Fruit fly (Drosophila melanogaster) whole organism, embryonic: ENCODE results near the gene Arp10.
A peak's percentile ranks its signal among the peaks of the same experiment; 100 is the strongest.

Experiments
- Abd-B ChIP-seq: fragments of 200-800 bp; sonication (Bioruptor generic); optimal IDR thresholded peaks from 2 replicates; lab custom pipeline; 2018; ENCODE audit warnings: missing biosample characterization, mild to moderate bottlenecking, missing genetic modification characterization, moderate library complexity
- Blimp-1 ChIP-seq: fragments of 200-800 bp; sonication (Bioruptor generic); optimal IDR thresholded peaks from 3 replicates; lab custom pipeline; 2018; ENCODE audit warnings: missing biosample characterization, missing genetic modification characterization, mild to moderate bottlenecking, moderate library complexity, missing genetic modification reagents
- CG10565 ChIP-seq: fragments of 200-800 bp; sonication (Bioruptor generic); optimal IDR thresholded peaks from 3 replicates; lab custom pipeline; 2016; ENCODE audit warnings: missing biosample characterization, mild to moderate bottlenecking, missing genetic modification characterization
- CG12104 ChIP-seq: fragments of 200-800 bp; sonication (Bioruptor generic); optimal IDR thresholded peaks from 3 replicates; lab custom pipeline; 2016; ENCODE audit warnings: missing biosample characterization, missing genetic modification characterization
- CG12299 ChIP-seq: fragments of 200-800 bp; sonication (Bioruptor generic); optimal IDR thresholded peaks from 2 replicates; lab custom pipeline; 2018; ENCODE audit warnings: missing biosample characterization, mild to moderate bottlenecking, missing genetic modification characterization
- CG1233 ChIP-seq: fragments of 200-800 bp; sonication (Bioruptor generic); optimal IDR thresholded peaks from 4 replicates; lab custom pipeline; 2018; ENCODE audit warnings: missing biosample characterization, mild to moderate bottlenecking, missing genetic modification characterization
- CG13424 ChIP-seq: fragments of 200-800 bp; sonication (Bioruptor generic); optimal IDR thresholded peaks from 2 replicates; lab custom pipeline; 2019; ENCODE audit warnings: missing biosample characterization, mild to moderate bottlenecking, missing genetic modification characterization, moderate library complexity
- CG13624 ChIP-seq: fragments of 200-800 bp; sonication (Bioruptor generic); optimal IDR thresholded peaks from 2 replicates; lab custom pipeline; 2016; ENCODE audit warnings: missing biosample characterization, missing genetic modification characterization
- CG14014 ChIP-seq: fragments of 200-800 bp; sonication (Bioruptor generic); IDR thresholded peaks from 2 replicates; pipeline ENCODE4 v1.3.6; 2022; ENCODE audit warnings: missing biosample characterization, missing genetic modification characterization
- CG14965 ChIP-seq: fragments of 200-800 bp; sonication (Bioruptor generic); optimal IDR thresholded peaks from 2 replicates; lab custom pipeline; 2016; ENCODE audit warnings: missing biosample characterization, missing genetic modification characterization, borderline replicate concordance
- CG15073 ChIP-seq: fragments of 200-800 bp; sonication (Bioruptor generic); optimal IDR thresholded peaks from 2 replicates; lab custom pipeline; 2016; ENCODE audit warnings: missing biosample characterization, missing genetic modification characterization
- CG15479 ChIP-seq: fragments of 200-800 bp; sonication (Bioruptor generic); optimal IDR thresholded peaks from 3 replicates; lab custom pipeline; 2019; ENCODE audit warnings: missing biosample characterization, mild to moderate bottlenecking, missing genetic modification characterization, moderate library complexity
- CG1647 ChIP-seq: fragments of 200-800 bp; sonication (Bioruptor generic); optimal IDR thresholded peaks from 3 replicates; lab custom pipeline; 2016; ENCODE audit warnings: missing biosample characterization, missing genetic modification characterization
- CG17361 ChIP-seq: fragments of 200-800 bp; sonication (Bioruptor generic); IDR thresholded peaks from 3 replicates; pipeline ENCODE4 v1.3.6; 2022; ENCODE audit warnings: missing biosample characterization, missing genetic modification characterization
- CG17612 ChIP-seq: fragments of 200-800 bp; sonication (Bioruptor generic); IDR thresholded peaks from 2 replicates; pipeline ENCODE4 v1.3.6; 2022; ENCODE audit warnings: missing biosample characterization, missing genetic modification characterization
- CG17829 ChIP-seq: fragments of 200-800 bp; optimal IDR thresholded peaks from 2 replicates; lab custom pipeline; 2019; ENCODE audit warnings: missing biosample characterization, mild to moderate bottlenecking, missing genetic modification characterization, moderate library complexity
- CG2129 ChIP-seq: fragments of 200-800 bp; sonication (Bioruptor generic); IDR thresholded peaks from 2 replicates; pipeline ENCODE4 v1.3.6; 2022; ENCODE audit warnings: missing biosample characterization, missing genetic modification characterization; ENCODE audit not compliant: partially characterized antibody
- CG2202 ChIP-seq: fragments of 200-800 bp; sonication (Bioruptor generic); optimal IDR thresholded peaks from 2 replicates; lab custom pipeline; 2018; ENCODE audit warnings: missing biosample characterization, mild to moderate bottlenecking, missing genetic modification characterization
- CG30431 ChIP-seq: fragments of 200-800 bp; sonication (Bioruptor generic); optimal IDR thresholded peaks from 2 replicates; lab custom pipeline; 2017; ENCODE audit warnings: missing biosample characterization, missing genetic modification characterization
- CG32767 ChIP-seq: fragments of 200-800 bp; sonication (Bioruptor generic); IDR thresholded peaks from 2 replicates; pipeline ENCODE4 v1.3.6; 2022; ENCODE audit warnings: missing biosample characterization, missing genetic modification characterization
- CG4424 ChIP-seq: fragments of 200-800 bp; sonication (Bioruptor generic); optimal IDR thresholded peaks from 3 replicates; lab custom pipeline; 2016; ENCODE audit warnings: missing biosample characterization, missing genetic modification characterization
- CG7372 ChIP-seq: fragments of 200-800 bp; sonication (Bioruptor generic); IDR thresholded peaks from 2 replicates; pipeline ENCODE4 v1.3.6; 2022; ENCODE audit warnings: missing biosample characterization, missing genetic modification characterization
- CG8944 ChIP-seq: fragments of 200-800 bp; sonication (Bioruptor generic); optimal IDR thresholded peaks from 3 replicates; lab custom pipeline; 2016; ENCODE audit warnings: missing biosample characterization, missing genetic modification characterization
- CHES-1-like ChIP-seq: fragments of 200-800 bp; sonication (Bioruptor generic); optimal IDR thresholded peaks from 2 replicates; lab custom pipeline; 2016; ENCODE audit warnings: missing biosample characterization, missing genetic modification characterization
- D19A ChIP-seq: fragments of 200-800 bp; optimal IDR thresholded peaks from 3 replicates; lab custom pipeline; 2019; ENCODE audit warnings: missing biosample characterization, mild to moderate bottlenecking, missing genetic modification characterization, moderate library complexity
- Dbx ChIP-seq: fragments of 200-800 bp; sonication (Bioruptor generic); IDR thresholded peaks from 3 replicates; pipeline ENCODE4 v1.3.6; 2022; ENCODE audit warnings: missing biosample characterization, missing genetic modification characterization
- Eip74EF ChIP-seq, 2 experiments: fragments of 200-800 bp in 1 of 2; fragments of >200 bp in 1 of 2; sonication (Bioruptor generic) in 1 of 2; optimal IDR thresholded peaks; 2 replicates each; lab custom pipeline; 2017 to 2019; ENCODE audit warnings: missing biosample characterization in 2 of 2, missing genetic modification characterization in 2 of 2, mild to moderate bottlenecking in 1 of 2, moderate library complexity in 1 of 2
- Fer1 ChIP-seq: fragments of 200-800 bp; sonication (Bioruptor generic); optimal IDR thresholded peaks from 2 replicates; lab custom pipeline; 2017; ENCODE audit warnings: missing biosample characterization, mild to moderate bottlenecking, missing genetic modification characterization
- HHEX ChIP-seq: fragments of 200-800 bp; sonication (Bioruptor generic); optimal IDR thresholded peaks from 3 replicates; lab custom pipeline; 2017; ENCODE audit warnings: missing biosample characterization, mild to moderate bottlenecking, missing genetic modification characterization, missing genetic modification reagents
- MESR4 ChIP-seq: fragments of 200-800 bp; sonication (Bioruptor generic); optimal IDR thresholded peaks from 2 replicates; lab custom pipeline; 2018; ENCODE audit warnings: missing biosample characterization, mild to moderate bottlenecking, missing genetic modification characterization, moderate library complexity
- Meics ChIP-seq: fragments of 200-800 bp; sonication (Bioruptor generic); optimal IDR thresholded peaks from 2 replicates; lab custom pipeline; 2017; ENCODE audit warnings: missing biosample characterization, mild to moderate bottlenecking, missing genetic modification characterization
- Sry-δ ChIP-seq: fragments of 200-800 bp; sonication (Bioruptor generic); optimal IDR thresholded peaks from 2 replicates; lab custom pipeline; 2016; ENCODE audit warnings: missing biosample characterization, missing genetic modification characterization
- aop ChIP-seq: fragments of 200-800 bp; sonication (Bioruptor generic); IDR thresholded peaks from 2 replicates; pipeline ENCODE4 v1.3.6; 2022; ENCODE audit warnings: missing biosample characterization, missing genetic modification characterization
- cas ChIP-seq: fragments of 200-800 bp; sonication (Bioruptor generic); IDR thresholded peaks from 2 replicates; pipeline ENCODE4 v1.3.6; 2022; ENCODE audit warnings: missing biosample characterization, missing genetic modification characterization
- chm ChIP-seq: fragments of 200-800 bp; sonication (Bioruptor generic); IDR thresholded peaks from 2 replicates; pipeline ENCODE4 v1.3.6; 2022; ENCODE audit warnings: missing biosample characterization, missing genetic modification characterization
- dati ChIP-seq: fragments of 200-800 bp; sonication (Bioruptor generic); IDR thresholded peaks from 2 replicates; pipeline ENCODE4 v1.3.6; 2022; ENCODE audit warnings: missing biosample characterization, missing genetic modification characterization
- dysf ChIP-seq: fragments of 200-800 bp; sonication (Bioruptor generic); IDR thresholded peaks from 3 replicates; pipeline ENCODE4 v1.3.6; 2022; ENCODE audit warnings: missing biosample characterization, missing genetic modification characterization
- fd64A ChIP-seq: fragments of 200-800 bp; sonication (Bioruptor generic); optimal IDR thresholded peaks from 3 replicates; lab custom pipeline; 2018; ENCODE audit warnings: missing biosample characterization, mild to moderate bottlenecking, missing genetic modification characterization
- gsb ChIP-seq: fragments of 200-800 bp; sonication (Bioruptor generic); IDR thresholded peaks from 2 replicates; pipeline ENCODE4 v1.3.6; 2022; ENCODE audit warnings: missing biosample characterization, missing genetic modification characterization
- hkb ChIP-seq, 2 experiments: fragments of 200-800 bp in 1 of 2; fragments of >200 bp in 1 of 2; sonication (Bioruptor generic) in 1 of 2; IDR thresholded peaks in 1 of 2; optimal IDR thresholded peaks in 1 of 2; 2 replicates each; pipeline versions ENCODE4 v1.3.6 to Lab custom; 2017 to 2022; ENCODE audit warnings: missing biosample characterization in 1 of 2, missing genetic modification characterization in 1 of 2
- ken ChIP-seq: fragments of 200-800 bp; sonication (Bioruptor generic); IDR thresholded peaks from 3 replicates; pipeline ENCODE4 v1.3.6; 2022; ENCODE audit warnings: missing biosample characterization, missing genetic modification characterization
- mam ChIP-seq: fragments of 200-800 bp; sonication (Bioruptor generic); optimal IDR thresholded peaks from 3 replicates; lab custom pipeline; 2016; ENCODE audit warnings: missing biosample characterization, missing genetic modification characterization
- mirr ChIP-seq: fragments of 200-800 bp; sonication (Bioruptor generic); optimal IDR thresholded peaks from 3 replicates; lab custom pipeline; 2018; ENCODE audit warnings: missing biosample characterization, mild to moderate bottlenecking, missing genetic modification characterization
- pros ChIP-seq: fragments of 200-800 bp; sonication (Bioruptor generic); optimal IDR thresholded peaks from 3 replicates; lab custom pipeline; 2019; ENCODE audit warnings: missing biosample characterization, mild to moderate bottlenecking, missing genetic modification characterization, moderate library complexity
- sisA ChIP-seq: fragments of 200-800 bp; sonication (Bioruptor generic); IDR thresholded peaks from 2 replicates; pipeline ENCODE4 v1.3.6; 2022; ENCODE audit warnings: missing biosample characterization, missing genetic modification characterization
- slbo ChIP-seq: fragments of 200-800 bp; sonication (Bioruptor generic); IDR thresholded peaks from 2 replicates; pipeline ENCODE4 v1.3.6; 2022; ENCODE audit warnings: missing biosample characterization, missing genetic modification characterization
- tio ChIP-seq: fragments of 200-800 bp; sonication (Bioruptor generic); optimal IDR thresholded peaks from 2 replicates; lab custom pipeline; 2017; ENCODE audit warnings: missing biosample characterization, missing genetic modification characterization, inconsistent platforms
- tll ChIP-seq, 2 experiments: fragments of 200-800 bp in 1 of 2; fragments of >200 bp in 1 of 2; sonication (Bioruptor generic) in 1 of 2; optimal IDR thresholded peaks; 2 replicates each; lab custom pipeline; 2017 to 2019; ENCODE audit warnings: missing biosample characterization in 2 of 2, missing genetic modification characterization in 2 of 2, mild to moderate bottlenecking in 1 of 2, moderate library complexity in 1 of 2
- wor ChIP-seq: fragments of 200-800 bp; sonication (Bioruptor generic); IDR thresholded peaks from 2 replicates; pipeline ENCODE4 v1.3.6; 2022; ENCODE audit warnings: missing biosample characterization, missing genetic modification characterization
- zen ChIP-seq: fragments of 200-800 bp; sonication (Bioruptor generic); optimal IDR thresholded peaks from 3 replicates; lab custom pipeline; 2018; ENCODE audit warnings: missing biosample characterization, mild to moderate bottlenecking, missing genetic modification characterization, moderate library complexity

The Arp10 gene

dm6 chrX:19603953-19604352 lies 42.0 kb downstream of the Arp10 start (continued):
- TF ChIP-seq mirr (GFP tag; lab: Kevin White, UChicago), result peak; percentile 52
- peak; percentile 63 for TF ChIP-seq gsb
- TF ChIP-seq CG12299 (tag; lab: Kevin White, UChicago), result no peak
- TF ChIP-seq sisA, result peak; percentile 81
- TF ChIP-seq CG2202 (tag; lab: Kevin White, UChicago), result peak; percentile 29
- peak; percentile 30 for TF ChIP-seq CG12104
- no peak for TF ChIP-seq pros
- peak; percentile 79 for TF ChIP-seq Meics (GFP tag; lab: Kevin White, UChicago)
- TF ChIP-seq dati (GFP tag; lab: Robert Waterston, UW), result 0 out of 2 replicates have a peak, but pooled peaks have one; percentile 21
- TF ChIP-seq CG4424 (GFP tag; lab: Kevin White, UChicago), result peak; percentile 77
- TF ChIP-seq Blimp-1 (GFP tag; lab: Kevin White, UChicago), result peak; percentile 70
- TF ChIP-seq zen, result peak; percentile 77
- peak; percentile 43 for TF ChIP-seq CG30431 (GFP tag; lab: Kevin White, UChicago)
- TF ChIP-seq hkb (optimal IDR thresholded peaks at IDR 0.05; lab: Kevin White, UChicago), result no peak
- peak; percentile 88 for TF ChIP-seq hkb (GFP tag; IDR thresholded peaks at IDR 0.05; lab: Robert Waterston, UW)
- TF ChIP-seq CG14965 (GFP tag; lab: Kevin White, UChicago), result no peak
- TF ChIP-seq slbo (GFP tag; lab: Robert Waterston, UW), result peak; percentile 87
- TF ChIP-seq Fer1, result peak; percentile 77
- TF ChIP-seq CG17361 (GFP tag; lab: Robert Waterston, UW), result peak; percentile 68; the same call in 2 of the 3 replicates
- peak; percentile 75 for TF ChIP-seq mam (GFP tag; lab: Kevin White, UChicago)
- peak; percentile 42 for TF ChIP-seq D19A (tag; lab: Kevin White, UChicago)
- no peak for TF ChIP-seq CG15479 (GFP tag; lab: Kevin White, UChicago)
- TF ChIP-seq fd64A, result no peak
- TF ChIP-seq Eip74EF (GFP tag; optimal IDR thresholded peaks at IDR 0.05; lab: Kevin White, UChicago), result peak in 1 of 2 experiments; percentile 55
- peak; percentile 52; the same call in 1 of the 2 replicates for TF ChIP-seq aop (GFP tag; lab: Robert Waterston, UW)
- TF ChIP-seq CG7372 (GFP tag; lab: Robert Waterston, UW), result peak; percentile 59
- TF ChIP-seq Dbx, result peak; percentile 82
- TF ChIP-seq ken (GFP tag; lab: Robert Waterston, UW), result peak; percentile 71
- peak; percentile 44 for TF ChIP-seq CG13624 (GFP tag; lab: Kevin White, UChicago)
- TF ChIP-seq CG32767, result peak; percentile 68
- no peak for TF ChIP-seq CG15073
- peak; percentile 78 for TF ChIP-seq HHEX
- TF ChIP-seq Sry-δ (GFP tag; lab: Kevin White, UChicago), result no peak
- TF ChIP-seq dysf (GFP tag; lab: Robert Waterston, UW), result peak; percentile 86
- TF ChIP-seq cas (GFP tag; lab: Robert Waterston, UW), result 0 out of 2 replicates have a peak, but pooled peaks have one; percentile 38
- peak; percentile 88 for TF ChIP-seq CG14014 (GFP tag; lab: Robert Waterston, UW)
- TF ChIP-seq CG17829 (tag; lab: Kevin White, UChicago), result peak; percentile 62
- peak; percentile 72 for TF ChIP-seq tio (GFP tag; lab: Kevin White, UChicago)
- TF ChIP-seq CG10565, result no peak
- peak; percentile 52 for TF ChIP-seq CG1233 (GFP tag; lab: Kevin White, UChicago)
- peak; percentile 44 for TF ChIP-seq CHES-1-like
- no peak for TF ChIP-seq CG2129 (GFP tag; lab: Robert Waterston, UW)
- no peak for TF ChIP-seq tll (GFP tag; optimal IDR thresholded peaks at IDR 0.05; lab: Kevin White, UChicago)
- TF ChIP-seq CG17612 (GFP tag; lab: Robert Waterston, UW), result no peak
- TF ChIP-seq MESR4, result no peak
- peak; percentile 47 for TF ChIP-seq CG1647 (GFP tag; lab: Kevin White, UChicago)
- peak; percentile 32 for TF ChIP-seq CG8944 (GFP tag; lab: Kevin White, UChicago)
- TF ChIP-seq chm, result peak; percentile 77
- TF ChIP-seq CG13424, result peak; percentile 75
- peak; percentile 70 for TF ChIP-seq Abd-B (GFP tag; lab: Kevin White, UChicago)
- TF ChIP-seq wor (GFP tag; lab: Robert Waterston, UW), result peak; percentile 48; the same call in 1 of the 2 replicates
